Worm (Caenorhabditis elegans): ENCODE results near the gene arl-1.

- TF ChIP-seq F13C5.2 (tag; optimal IDR thresholded peaks at IDR 0.05): no peak
- no peak for TF ChIP-seq flt-1 (GFP tag; IDR thresholded peaks at IDR 0.05)
- no peak for TF ChIP-seq ama-1 (optimal IDR thresholded peaks at IDR 0.05)
- TF ChIP-seq hmg-4 (GFP tag; optimal IDR thresholded peaks at IDR 0.05): no peak
- TF ChIP-seq ceh-13 (GFP tag; optimal IDR thresholded peaks at IDR 0.05): no peak
- no peak for TF ChIP-seq aly-1 (tag; optimal IDR thresholded peaks at IDR 0.05)
- no peak for TF ChIP-seq ets-7 (tag; optimal IDR thresholded peaks at IDR 0.05)
- TF ChIP-seq sea-1 (GFP tag; conservative IDR thresholded peaks at IDR 0.05): no peak
- TF ChIP-seq pes-1 (GFP tag; IDR thresholded peaks at IDR 0.05): no peak
- TF ChIP-seq B0310.2 (tag; optimal IDR thresholded peaks at IDR 0.05): no peak
- no peak for TF ChIP-seq ceh-36 (tag; optimal IDR thresholded peaks at IDR 0.05)
- TF ChIP-seq scrt-1 (GFP tag; IDR thresholded peaks at IDR 0.05): no peak
These were observed 41.6 kb downstream of the arl-1 start, which contains the start of gene T22C8.4 for ce11 chrII:8623396-8623795.

All from whole organism, early embryonic.